Worm (Caenorhabditis elegans) whole organism, young adult: ENCODE results near the gene D2023.3.

ENCODE experiments used
- B0019.2 ChIP-seq: fragments of 200-800 bp; sonication (Bioruptor generic); conservative IDR thresholded peaks from 2 replicates; pipeline ENCODE4 v1.3.6; 2022; ENCODE audit warnings: missing genetic modification reagents, missing genetic modification characterization, missing compliant biosample characterization
- B0035.1 ChIP-seq: sonication (generic microtip); optimal IDR thresholded peaks from 2 replicates; lab custom pipeline; 2016; ENCODE audit warnings: missing genetic modification characterization, mild to moderate bottlenecking, missing compliant biosample characterization, missing genotype, missing genetic modification reagents
- C06A6.2 ChIP-seq: fragments of 200-800 bp; sonication (Bioruptor generic); conservative IDR thresholded peaks from 2 replicates; pipeline ENCODE4 v1.3.6; 2022; ENCODE audit warnings: missing genetic modification characterization, missing compliant biosample characterization
- F23B12.7 ChIP-seq: sonication (generic microtip); optimal IDR thresholded peaks from 2 replicates; lab custom pipeline; 2017; ENCODE audit warnings: missing genetic modification characterization, mild to moderate bottlenecking, missing compliant biosample characterization, antibody characterized with exemption, moderate library complexity; ENCODE audit not compliant: insufficient read depth
- F39B2.1 ChIP-seq: fragments of 200-800 bp; sonication (Bioruptor generic); IDR thresholded peaks from 2 replicates; pipeline ENCODE4 v1.3.6; 2022; ENCODE audit warnings: missing genetic modification reagents, missing genetic modification characterization, missing compliant biosample characterization
- F57C9.4 ChIP-seq: sonication (generic microtip); optimal IDR thresholded peaks from 2 replicates; lab custom pipeline; 2017; ENCODE audit warnings: mild to moderate bottlenecking, missing genetic modification characterization, missing compliant biosample characterization
- K11D2.4 ChIP-seq: fragments of 200-800 bp; sonication (Bioruptor generic); IDR thresholded peaks from 2 replicates; pipeline ENCODE4 v1.3.6; 2022; ENCODE audit warnings: missing genetic modification reagents, missing genetic modification characterization, missing compliant biosample characterization
- Y53F4B.3 ChIP-seq: fragments of 200-800 bp; sonication (Bioruptor generic); IDR thresholded peaks from 2 replicates; pipeline ENCODE4 v1.3.6; 2022; ENCODE audit warnings: missing genetic modification reagents, missing genetic modification characterization, missing compliant biosample characterization
- Y53G8AR.9 ChIP-seq: fragments of 200-800 bp; sonication (Bioruptor generic); conservative IDR thresholded peaks from 2 replicates; pipeline ENCODE4 v1.3.6; 2022; ENCODE audit warnings: missing genetic modification reagents, missing genetic modification characterization, missing compliant biosample characterization
- Y56A3A.18 ChIP-seq: fragments of 200-800 bp; sonication (Bioruptor generic); IDR thresholded peaks from 2 replicates; pipeline ENCODE4 v1.3.6; 2022; ENCODE audit warnings: missing genetic modification reagents, missing genetic modification characterization, missing compliant biosample characterization
- Y79H2A.3 ChIP-seq: fragments of 200-800 bp; sonication (Bioruptor generic); conservative IDR thresholded peaks from 2 replicates; pipeline ENCODE4 v1.3.6; 2022; ENCODE audit warnings: missing genetic modification reagents, missing genetic modification characterization, missing compliant biosample characterization
- akir-1 ChIP-seq: fragments of 200-800 bp; sonication (Bioruptor generic); optimal IDR thresholded peaks from 2 replicates; lab custom pipeline; 2018; ENCODE audit warnings: mild to moderate bottlenecking, missing genetic modification characterization, moderate library complexity, missing compliant biosample characterization
- ama-1 ChIP-seq, 3 experiments: fragments of 150-350 bp in 1 of 3; sonication (generic microtip) in 2 of 3; optimal IDR thresholded peaks; 2 replicates each; lab custom pipeline; 2014 to 2018; ENCODE audit warnings: missing biosample characterization in 2 of 3, missing genetic modification characterization in 2 of 3, missing genetic modification reagents in 2 of 3
- attf-6 ChIP-seq: fragments of 200-800 bp; sonication (Bioruptor generic); IDR thresholded peaks from 2 replicates; pipeline ENCODE4 v1.3.6; 2022; ENCODE audit warnings: missing genetic modification reagents, missing genetic modification characterization, missing compliant biosample characterization
- bed-2 ChIP-seq: fragments of 200-800 bp; sonication (Bioruptor generic); IDR thresholded peaks from 2 replicates; pipeline ENCODE4 v1.3.6; 2022; ENCODE audit warnings: missing genetic modification reagents, missing genetic modification characterization, missing compliant biosample characterization
- cebp-1 ChIP-seq, 2 experiments: fragments of 200-800 bp in 1 of 2; sonication (Bioruptor generic) in 1 of 2; sonication (generic microtip) in 1 of 2; IDR thresholded peaks in 1 of 2; optimal IDR thresholded peaks in 1 of 2; 2 replicates each; pipeline versions ENCODE4 v1.3.6 to Lab custom; 2017 to 2022; ENCODE audit warnings: missing compliant biosample characterization in 2 of 2, missing genetic modification characterization in 2 of 2, mild to moderate bottlenecking in 1 of 2, missing genetic modification reagents in 1 of 2, moderate library complexity in 1 of 2
- ceh-58 ChIP-seq: fragments of 200-800 bp; sonication (Bioruptor generic); IDR thresholded peaks from 2 replicates; pipeline ENCODE4 v1.3.6; 2022; ENCODE audit warnings: missing genetic modification characterization, missing compliant biosample characterization
- ceh-91 ChIP-seq: fragments of 200-800 bp; sonication (Bioruptor generic); IDR thresholded peaks from 2 replicates; pipeline ENCODE4 v1.3.6; 2022; ENCODE audit warnings: missing genetic modification reagents, missing genetic modification characterization, missing compliant biosample characterization
- chd-7 ChIP-seq: sonication (generic microtip); optimal IDR thresholded peaks from 2 replicates; lab custom pipeline; 2016; ENCODE audit warnings: mild to moderate bottlenecking, missing genetic modification characterization, moderate library complexity, missing compliant biosample characterization
- dox-1 ChIP-seq: fragments of 200-800 bp; sonication (Bioruptor generic); IDR thresholded peaks from 2 replicates; pipeline ENCODE4 v1.3.6; 2022; ENCODE audit warnings: missing genetic modification reagents, missing genetic modification characterization, missing compliant biosample characterization
- dpff-1 ChIP-seq: sonication (generic microtip); optimal IDR thresholded peaks from 2 replicates; lab custom pipeline; 2017; ENCODE audit warnings: mild to moderate bottlenecking, missing genetic modification characterization, missing compliant biosample characterization
- efl-1 ChIP-seq: fragments of 150-350 bp; optimal IDR thresholded peaks from 2 replicates; lab custom pipeline; 2014; ENCODE audit warnings: missing biosample characterization, missing genetic modification reagents, missing genetic modification characterization
- egl-44 ChIP-seq: fragments of 200-800 bp; sonication (Bioruptor generic); IDR thresholded peaks from 2 replicates; pipeline ENCODE4 v1.3.6; 2022; ENCODE audit warnings: missing genetic modification reagents, missing genetic modification characterization, missing compliant biosample characterization
- egrh-3 ChIP-seq: fragments of 200-800 bp; sonication (Bioruptor generic); IDR thresholded peaks from 2 replicates; pipeline ENCODE4 v1.3.6; 2022; ENCODE audit warnings: missing genetic modification reagents, missing genetic modification characterization, missing compliant biosample characterization
- ekl-4 ChIP-seq: fragments of 200-800 bp; sonication (Bioruptor generic); IDR thresholded peaks from 2 replicates; pipeline ENCODE4 v1.3.6; 2022; ENCODE audit warnings: missing genetic modification reagents, missing genetic modification characterization, missing compliant biosample characterization
- hlh-26 ChIP-seq: fragments of 200-800 bp; sonication (Bioruptor generic); conservative IDR thresholded peaks from 2 replicates; pipeline ENCODE4 v1.3.6; 2022; ENCODE audit warnings: missing genetic modification reagents, missing genetic modification characterization, missing compliant biosample characterization
- hmg-1.2 ChIP-seq: fragments of 200-800 bp; sonication (Bioruptor generic); IDR thresholded peaks from 2 replicates; pipeline ENCODE4 v1.3.6; 2022; ENCODE audit warnings: missing genetic modification reagents, missing genetic modification characterization, missing compliant biosample characterization
- lin-26 ChIP-seq: fragments of 200-800 bp; sonication (Bioruptor generic); IDR thresholded peaks from 2 replicates; pipeline ENCODE4 v1.3.6; 2022; ENCODE audit warnings: missing genetic modification reagents, missing genetic modification characterization, missing compliant biosample characterization
- lin-40 ChIP-seq: sonication (generic microtip); optimal IDR thresholded peaks from 2 replicates; lab custom pipeline; 2016; ENCODE audit warnings: missing genetic modification characterization, mild to moderate bottlenecking, missing compliant biosample characterization, missing genotype, missing genetic modification reagents
- madf-6 ChIP-seq: fragments of 200-800 bp; sonication (Bioruptor generic); IDR thresholded peaks from 2 replicates; pipeline ENCODE4 v1.3.6; 2022; ENCODE audit warnings: missing genetic modification reagents, missing genetic modification characterization, missing compliant biosample characterization
- madf-8 ChIP-seq: fragments of 200-800 bp; sonication (Bioruptor generic); conservative IDR thresholded peaks from 2 replicates; pipeline ENCODE4 v1.3.6; 2022; ENCODE audit warnings: missing genetic modification reagents, missing genetic modification characterization, missing compliant biosample characterization
- mel-28 ChIP-seq: sonication (generic microtip); optimal IDR thresholded peaks from 2 replicates; lab custom pipeline; 2016; ENCODE audit warnings: borderline replicate concordance, mild to moderate bottlenecking, missing genetic modification characterization, missing compliant biosample characterization
- nfyb-1 ChIP-seq: fragments of 200-800 bp; sonication (Bioruptor generic); IDR thresholded peaks from 2 replicates; pipeline ENCODE4 v1.3.6; 2022; ENCODE audit warnings: missing genetic modification reagents, missing genetic modification characterization, missing compliant biosample characterization
- pbrm-1 ChIP-seq: fragments of 200-800 bp; sonication (Bioruptor generic); IDR thresholded peaks from 2 replicates; pipeline ENCODE4 v1.3.6; 2022; ENCODE audit warnings: missing genetic modification reagents, missing genetic modification characterization, missing compliant biosample characterization
- repo-1 ChIP-seq: sonication (generic microtip); optimal IDR thresholded peaks from 2 replicates; lab custom pipeline; 2017; ENCODE audit warnings: mild to moderate bottlenecking, missing genetic modification characterization, missing compliant biosample characterization
- rpc-1 ChIP-seq, 2 experiments: fragments of 150-350 bp in 1 of 2; sonication (generic microtip) in 1 of 2; optimal IDR thresholded peaks; 2 replicates each; lab custom pipeline; 2014 to 2018; ENCODE audit warnings: missing biosample characterization in 1 of 2, missing genetic modification characterization in 1 of 2, missing genetic modification reagents in 1 of 2, missing genotype in 1 of 2
- tlf-1 ChIP-seq: fragments of 200-800 bp; sonication (Bioruptor generic); optimal IDR thresholded peaks from 2 replicates; lab custom pipeline; 2018; ENCODE audit warnings: mild to moderate bottlenecking, missing genetic modification characterization, missing compliant biosample characterization
- zfh-2 ChIP-seq: fragments of 200-800 bp; sonication (Bioruptor generic); conservative IDR thresholded peaks from 2 replicates; pipeline ENCODE4 v1.3.6; 2022; ENCODE audit warnings: missing genetic modification reagents, missing genetic modification characterization, missing compliant biosample characterization
- ztf-26 ChIP-seq: sonication (generic microtip); optimal IDR thresholded peaks from 2 replicates; lab custom pipeline; 2017; ENCODE audit warnings: missing genetic modification characterization, missing compliant biosample characterization
- ztf-6 ChIP-seq: fragments of 200-800 bp; sonication (Bioruptor generic); IDR thresholded peaks from 2 replicates; pipeline ENCODE4 v1.3.6; 2022; ENCODE audit warnings: missing genetic modification reagents, missing genetic modification characterization, missing compliant biosample characterization

Gene D2023.3

ce11 chrV:11817263-11817726 lies 5.5 kb upstream of the D2023.3 start:
- TF ChIP-seq madf-6 (peak; percentile 59), pbrm-1 (GFP tag; lab: Robert Waterston, UW) (peak; percentile 66; the same call in 1 of the 2 replicates), ztf-26 (tag; lab: Kevin White, UChicago) (no peak), K11D2.4 (0 out of 2 replicates have a peak, but pooled peaks have one; percentile 51), repo-1 (tag; lab: Kevin White, UChicago) (peak; percentile 82), F39B2.1 (GFP tag; lab: Robert Waterston, UW) (no peak), C06A6.2 (GFP tag; lab: Robert Waterston, UW) (peak; percentile 16; the same call in 1 of the 2 replicates), tlf-1 (GFP tag; lab: Kevin White, UChicago) (peak; percentile 55), dox-1 (GFP tag; lab: Robert Waterston, UW) (peak; percentile 31; the same call in 1 of the 2 replicates), F57C9.4 (tag; lab: Kevin White, UChicago) (no peak), ceh-58 (0 out of 2 replicates have a peak, but pooled peaks have one; percentile 64), hmg-1.2 (peak; percentile 15; the same call in 1 of the 2 replicates), Y56A3A.18 (GFP tag; lab: Robert Waterston, UW) (peak; percentile 91), hlh-26 (GFP tag; lab: Robert Waterston, UW) (no peak), nfyb-1 (GFP tag; lab: Robert Waterston, UW) (peak; percentile 83), attf-6 (GFP tag; lab: Robert Waterston, UW) (no peak), Y53G8AR.9 (GFP tag; lab: Robert Waterston, UW) (peak; percentile 91), lin-26 (GFP tag; lab: Robert Waterston, UW) (peak; percentile 69; the same call in 1 of the 2 replicates), ztf-6 (GFP tag; lab: Robert Waterston, UW) (no peak), cebp-1 (GFP tag; IDR thresholded peaks at IDR 0.05; lab: Robert Waterston, UW) (peak; percentile 43; the same call in 1 of the 2 replicates), cebp-1 (tag; optimal IDR thresholded peaks at IDR 0.05; lab: Kevin White, UChicago) (peak; percentile 30), egl-44 (GFP tag; lab: Robert Waterston, UW) (peak; percentile 78), ekl-4 (GFP tag; lab: Robert Waterston, UW) (peak; percentile 29; the same call in 1 of the 2 replicates)

ce11 chrV:11815566-11815965 lies 3.7 kb upstream of the D2023.3 start:
- TF ChIP-seq F23B12.7 (tag; lab: Kevin White, UChicago) (no peak), ceh-91 (peak; percentile 39; the same call in 1 of the 2 replicates), madf-8 (GFP tag; lab: Robert Waterston, UW) (peak; percentile 62), lin-40 (no peak), akir-1 (GFP tag; lab: Kevin White, UChicago) (no peak), egrh-3 (GFP tag; lab: Robert Waterston, UW) (peak; percentile 22; the same call in 1 of the 2 replicates), zfh-2 (GFP tag; lab: Robert Waterston, UW) (no peak), madf-6 (peak; percentile 82), egl-44 (GFP tag; lab: Robert Waterston, UW) (no peak), bed-2 (no peak), efl-1 (peak; percentile 21), Y79H2A.3 (GFP tag; lab: Robert Waterston, UW) (no peak)

ce11 chrV:11809935-11810334 lies 1.9 kb downstream of the D2023.3 start:
- TF ChIP-seq B0019.2 (GFP tag; lab: Robert Waterston, UW) (no peak), mel-28 (no peak), ama-1 (optimal IDR thresholded peaks at IDR 0.05; lab: Kevin White, UChicago) (no peak), ama-1 (GFP tag; optimal IDR thresholded peaks at IDR 0.05; lab: Kevin White, UChicago) (no peak), B0035.1 (no peak), rpc-1 (optimal IDR thresholded peaks at IDR 0.05; lab: Kevin White, UChicago) (no peak), rpc-1 (tag; optimal IDR thresholded peaks at IDR 0.05; lab: Kevin White, UChicago) (no peak), dpff-1 (no peak), chd-7 (tag; lab: Kevin White, UChicago) (no peak), Y53F4B.3 (GFP tag; lab: Robert Waterston, UW) (no peak)
